Fruit fly (Drosophila melanogaster): ENCODE results near the gene CG11601.

CG11601 gene

DNA sequence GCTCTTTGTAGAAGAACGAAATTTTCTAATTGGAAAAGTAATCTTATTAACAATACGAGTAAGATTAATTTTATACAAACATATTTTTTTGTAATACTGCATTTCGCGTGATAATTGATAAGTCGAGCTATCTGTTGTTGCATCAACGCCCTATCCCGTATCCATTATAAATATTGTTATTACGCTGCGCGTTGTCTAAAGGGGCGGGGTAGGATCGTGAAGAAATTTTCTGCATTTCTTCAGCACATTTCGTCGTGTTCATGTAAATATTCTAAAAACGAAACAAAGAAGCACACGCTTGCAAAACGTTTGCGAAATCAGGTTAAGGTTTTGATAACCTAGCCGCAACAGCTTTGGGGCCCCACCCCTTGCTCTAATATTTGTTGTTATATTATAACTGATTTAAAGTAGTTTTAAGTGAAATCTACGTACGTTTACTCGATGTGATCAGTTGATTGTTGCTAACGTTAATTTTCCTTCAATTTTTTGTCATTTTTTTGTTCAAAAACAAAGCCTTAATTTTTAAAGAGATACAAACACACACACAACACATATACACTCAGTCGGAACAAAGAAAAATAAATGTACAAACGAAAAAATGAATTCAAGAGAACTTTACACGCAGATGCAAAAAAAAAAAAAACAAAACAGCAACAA is 20.4 kb upstream of the CG11601 start:
- no peak for TF ChIP-seq Clk (GFP tag; optimal IDR thresholded peaks at IDR 0.05)
- peak; percentile 66 for TF ChIP-seq tj (GFP tag; optimal IDR thresholded peaks at IDR 0.05)
- TF ChIP-seq kay (GFP tag; ENCODE audit: borderline replicate concordance) = peak; percentile 94
- no peak for TF ChIP-seq bab1 (GFP tag; optimal IDR thresholded peaks at IDR 0.05)
- TF ChIP-seq cic (GFP tag; optimal IDR thresholded peaks at IDR 0.05) = no peak
- no peak for TF ChIP-seq pad (GFP tag; optimal IDR thresholded peaks at IDR 0.05)

DNA sequence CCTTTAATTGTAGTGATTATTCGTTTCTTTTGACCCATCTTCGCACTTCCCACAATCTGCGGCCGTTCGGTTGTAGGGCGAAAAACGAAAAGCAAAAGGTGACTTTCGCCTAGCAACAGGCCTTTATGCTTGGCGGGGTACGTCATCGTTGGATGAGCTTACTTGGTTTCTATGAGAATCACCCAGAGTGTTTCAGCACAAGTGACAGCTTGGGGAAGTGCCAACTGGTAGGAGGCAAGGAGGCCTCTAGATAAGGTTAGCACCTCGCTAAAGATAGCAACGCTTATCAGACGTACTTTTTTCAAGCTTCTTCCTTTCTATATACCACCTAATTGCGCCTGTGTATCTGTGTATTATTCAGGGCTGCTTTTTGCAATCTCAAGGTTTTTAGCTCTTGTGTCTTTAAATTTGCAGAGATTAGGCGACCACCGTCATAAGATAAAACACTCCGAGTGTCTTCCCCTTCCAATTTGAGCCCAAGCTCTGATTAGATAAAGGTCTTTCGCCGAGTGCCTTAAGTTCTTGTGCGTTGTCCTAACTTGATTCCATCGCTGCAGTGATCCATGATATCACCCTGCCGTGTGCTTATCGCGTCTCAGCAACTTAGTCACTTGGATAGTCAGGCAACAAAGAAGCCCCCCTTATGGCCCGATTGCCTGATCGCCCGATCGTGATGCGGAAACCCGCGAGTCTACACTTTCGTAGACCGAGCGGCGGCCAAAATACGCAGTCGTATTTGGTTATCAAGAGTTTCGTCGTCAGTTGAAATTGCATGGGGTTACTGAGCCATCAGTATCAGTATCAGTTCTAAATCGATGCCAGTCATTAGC is 18.0 kb upstream of the CG11601 start:
- TF ChIP-seq kay (GFP tag; ENCODE audit: borderline replicate concordance) (no peak), cic (GFP tag; optimal IDR thresholded peaks at IDR 0.05) (peak; percentile 64), pad (GFP tag; optimal IDR thresholded peaks at IDR 0.05) (peak; percentile 55)

dm6 chr2L:300006-300405 is 16.9 kb upstream of the CG11601 start:
- TF ChIP-seq cnc (optimal IDR thresholded peaks at IDR 0.05) = no peak
- no peak for TF ChIP-seq toe (GFP tag; optimal IDR thresholded peaks at IDR 0.05)
- TF ChIP-seq CG33017 (tag; optimal IDR thresholded peaks at IDR 0.05) = no peak
- no peak for TF ChIP-seq Hr96 (GFP tag; optimal IDR thresholded peaks at IDR 0.05)
- no peak for TF ChIP-seq CG5204 (GFP tag; optimal IDR thresholded peaks at IDR 0.05)
- no peak for TF ChIP-seq CG12768 (GFP tag; optimal IDR thresholded peaks at IDR 0.05)
- TF ChIP-seq cic (GFP tag; optimal IDR thresholded peaks at IDR 0.05) = no peak
- TF ChIP-seq CG11617 (GFP tag; optimal IDR thresholded peaks at IDR 0.05) = no peak
- TF ChIP-seq kay (GFP tag; ENCODE audit: borderline replicate concordance) = no peak
- TF ChIP-seq tj (GFP tag; optimal IDR thresholded peaks at IDR 0.05) = no peak
- no peak for TF ChIP-seq Clk (GFP tag; optimal IDR thresholded peaks at IDR 0.05)

DNA sequence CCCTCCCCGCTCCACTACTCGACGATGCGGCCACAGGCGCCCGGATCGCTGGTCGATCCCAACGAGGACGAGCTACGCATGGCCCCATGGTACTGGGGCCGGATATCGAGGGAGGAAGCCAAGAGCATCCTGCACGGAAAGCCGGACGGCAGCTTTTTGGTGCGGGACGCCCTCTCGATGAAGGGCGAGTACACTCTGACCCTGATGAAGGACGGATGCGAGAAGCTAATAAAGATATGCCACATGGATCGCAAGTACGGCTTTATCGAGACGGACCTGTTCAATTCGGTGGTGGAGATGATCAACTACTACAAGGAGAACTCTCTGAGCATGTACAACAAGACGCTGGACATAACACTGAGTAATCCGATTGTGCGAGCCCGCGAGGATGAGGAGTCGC is 16.0 kb upstream of the CG11601 start:
- TF ChIP-seq CG12768 (GFP tag; optimal IDR thresholded peaks at IDR 0.05) (no peak), bab1 (GFP tag; optimal IDR thresholded peaks at IDR 0.05) (no peak), tj (GFP tag; optimal IDR thresholded peaks at IDR 0.05) (no peak), Mnt (GFP tag; optimal IDR thresholded peaks at IDR 0.05) (no peak), CG7045 (GFP tag; optimal IDR thresholded peaks at IDR 0.05) (no peak), CG1620 (GFP tag; optimal IDR thresholded peaks at IDR 0.05) (no peak), toe (GFP tag; optimal IDR thresholded peaks at IDR 0.05) (no peak), ovo (GFP tag; optimal IDR thresholded peaks at IDR 0.05) (no peak), Hr96 (GFP tag; optimal IDR thresholded peaks at IDR 0.05) (no peak), kay (GFP tag; ENCODE audit: borderline replicate concordance) (no peak), cic (GFP tag; optimal IDR thresholded peaks at IDR 0.05) (no peak), CG11617 (GFP tag; optimal IDR thresholded peaks at IDR 0.05) (no peak), Crg-1 (GFP tag; optimal IDR thresholded peaks at IDR 0.05) (no peak), CG7101 (tag; optimal IDR thresholded peaks at IDR 0.05) (no peak)

DNA sequence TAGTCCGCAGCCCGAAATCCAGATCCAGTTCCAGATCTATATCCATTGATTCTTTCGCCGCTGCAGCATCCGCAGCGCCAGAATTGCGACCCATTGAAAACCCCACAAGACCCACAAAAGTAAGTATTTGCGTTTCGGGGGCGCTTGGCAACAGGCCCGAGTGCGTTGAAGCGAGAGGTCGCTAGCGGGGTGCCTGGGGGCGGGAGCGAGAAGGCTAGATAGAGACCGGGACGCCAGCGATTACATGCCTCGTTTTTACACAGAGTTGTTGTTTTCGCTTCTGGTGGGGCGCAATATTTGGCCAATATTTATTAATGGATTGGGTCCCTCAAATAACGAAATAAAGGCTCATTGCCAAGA is 15.2 kb upstream of the CG11601 start:
- TF ChIP-seq CG5204 (GFP tag; optimal IDR thresholded peaks at IDR 0.05) (no peak), CG33017 (tag; optimal IDR thresholded peaks at IDR 0.05) (no peak), Hr96 (GFP tag; optimal IDR thresholded peaks at IDR 0.05) (no peak), tj (GFP tag; optimal IDR thresholded peaks at IDR 0.05) (peak; percentile 16), cic (GFP tag; optimal IDR thresholded peaks at IDR 0.05) (peak; percentile 32)

DNA sequence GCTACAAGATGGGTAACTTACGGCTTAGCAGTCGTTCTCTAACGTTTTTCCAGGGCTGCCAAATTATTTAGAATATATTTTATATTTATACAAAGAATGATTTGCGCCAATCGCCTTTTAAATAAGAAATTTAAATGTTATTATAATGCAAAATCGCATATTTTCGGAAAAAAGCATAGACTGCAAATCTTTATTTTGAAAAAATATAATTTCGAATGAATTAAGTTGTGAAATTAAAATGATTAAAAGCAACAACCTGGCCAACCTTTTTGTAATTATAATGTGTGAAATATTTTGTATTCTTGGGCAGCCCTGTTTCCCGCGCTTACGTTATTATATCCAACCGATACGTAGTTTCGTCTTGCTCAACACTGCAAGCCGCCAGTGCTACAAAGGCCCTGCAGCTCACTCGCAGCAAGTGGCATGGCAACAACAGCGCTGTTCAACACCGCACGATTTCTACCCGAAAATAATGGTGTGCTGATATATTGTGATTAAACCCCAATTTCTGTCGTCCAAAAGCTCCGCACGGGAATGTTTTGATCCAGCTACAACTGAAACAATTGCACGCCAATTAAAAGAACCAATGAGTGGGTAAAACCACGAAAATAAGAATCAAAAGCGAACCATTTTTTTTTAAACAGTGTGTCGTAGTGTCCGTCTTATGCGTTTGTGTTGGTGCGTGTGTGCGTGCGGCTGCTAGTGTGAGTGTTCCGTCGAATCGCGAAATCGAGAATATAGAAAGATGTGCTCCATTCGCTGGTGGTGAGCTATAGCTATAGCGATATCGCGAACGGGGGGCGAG is 14.6 kb upstream of the CG11601 start, which contains the start of gene Pi3K21B:
Gene Pi3K21B (plus strand): TSS at position 401 of the 805 bp plus-strand sequence.
- TF ChIP-seq cic (GFP tag; optimal IDR thresholded peaks at IDR 0.05) (peak; percentile 63), Hr96 (GFP tag; optimal IDR thresholded peaks at IDR 0.05) (peak; percentile 97), Clk (GFP tag; optimal IDR thresholded peaks at IDR 0.05) (peak; percentile 94), CG7045 (GFP tag; optimal IDR thresholded peaks at IDR 0.05) (peak; percentile 96), CG12768 (GFP tag; optimal IDR thresholded peaks at IDR 0.05) (peak; percentile 97), Crg-1 (GFP tag; optimal IDR thresholded peaks at IDR 0.05) (peak; percentile 99), CG1620 (GFP tag; optimal IDR thresholded peaks at IDR 0.05) (peak; percentile 99), Mnt (GFP tag; optimal IDR thresholded peaks at IDR 0.05) (peak; percentile 96), pad (GFP tag; optimal IDR thresholded peaks at IDR 0.05) (peak; percentile 90), kay (GFP tag; ENCODE audit: borderline replicate concordance) (no peak), bab1 (GFP tag; optimal IDR thresholded peaks at IDR 0.05) (peak; percentile 86), toe (GFP tag; optimal IDR thresholded peaks at IDR 0.05) (peak; percentile 96), CG7101 (tag; optimal IDR thresholded peaks at IDR 0.05) (peak; percentile 94), tj (GFP tag; optimal IDR thresholded peaks at IDR 0.05) (peak; percentile 62), ovo (GFP tag; optimal IDR thresholded peaks at IDR 0.05) (peak; percentile 96), cnc (optimal IDR thresholded peaks at IDR 0.05) (no peak), CG5204 (GFP tag; optimal IDR thresholded peaks at IDR 0.05) (no peak), CG33017 (tag; optimal IDR thresholded peaks at IDR 0.05) (peak; percentile 93), CG14711 (tag; optimal IDR thresholded peaks at IDR 0.05) (peak; percentile 94), CG11617 (GFP tag; optimal IDR thresholded peaks at IDR 0.05) (peak; percentile 96)

Measured in whole organism, adult.